Worm (Caenorhabditis elegans) whole organism, young adult: ENCODE results near the gene T24A6.1.

Source experiments
- B0261.1 ChIP-seq: sonication (generic microtip); optimal IDR thresholded peaks from 2 replicates; lab custom pipeline; 2016; ENCODE audit warnings: mild to moderate bottlenecking, missing genetic modification characterization, moderate library complexity, missing compliant biosample characterization
- B0336.3 ChIP-seq: fragments of 200-800 bp; sonication (Bioruptor generic); IDR thresholded peaks from 2 replicates; pipeline ENCODE4 v1.3.6; 2022; ENCODE audit warnings: missing genetic modification characterization, missing compliant biosample characterization
- F10E7.11 ChIP-seq: sonication (generic microtip); optimal IDR thresholded peaks from 2 replicates; lab custom pipeline; 2017; ENCODE audit warnings: mild to moderate bottlenecking, missing genetic modification characterization, moderate library complexity, missing compliant biosample characterization
- F39B2.1 ChIP-seq: fragments of 200-800 bp; sonication (Bioruptor generic); IDR thresholded peaks from 2 replicates; pipeline ENCODE4 v1.3.6; 2022; ENCODE audit warnings: missing genetic modification reagents, missing genetic modification characterization, missing compliant biosample characterization
- F55B11.4 ChIP-seq: sonication (generic microtip); optimal IDR thresholded peaks from 2 replicates; lab custom pipeline; 2016; ENCODE audit warnings: missing compliant biosample characterization, missing genetic modification characterization, borderline replicate concordance; ENCODE audit not compliant: insufficient read depth
- F57A8.1 ChIP-seq: fragments of 200-800 bp; sonication (Bioruptor generic); optimal IDR thresholded peaks from 2 replicates; lab custom pipeline; 2018; ENCODE audit warnings: mild to moderate bottlenecking, missing genetic modification characterization, moderate library complexity, missing compliant biosample characterization
- F57C9.4 ChIP-seq: sonication (generic microtip); optimal IDR thresholded peaks from 2 replicates; lab custom pipeline; 2017; ENCODE audit warnings: mild to moderate bottlenecking, missing genetic modification characterization, missing compliant biosample characterization
- K11D2.4 ChIP-seq: fragments of 200-800 bp; sonication (Bioruptor generic); IDR thresholded peaks from 2 replicates; pipeline ENCODE4 v1.3.6; 2022; ENCODE audit warnings: missing genetic modification reagents, missing genetic modification characterization, missing compliant biosample characterization
- K12H6.12 ChIP-seq: fragments of 200-800 bp; sonication (Bioruptor generic); optimal IDR thresholded peaks from 2 replicates; lab custom pipeline; 2018; ENCODE audit warnings: mild to moderate bottlenecking, missing genetic modification characterization, missing compliant biosample characterization
- T07F8.4 ChIP-seq: sonication (generic microtip); optimal IDR thresholded peaks from 2 replicates; lab custom pipeline; 2016; ENCODE audit warnings: mild to moderate bottlenecking, missing genetic modification characterization, moderate library complexity, missing compliant biosample characterization
- Y53F4B.3 ChIP-seq: fragments of 200-800 bp; sonication (Bioruptor generic); IDR thresholded peaks from 2 replicates; pipeline ENCODE4 v1.3.6; 2022; ENCODE audit warnings: missing genetic modification reagents, missing genetic modification characterization, missing compliant biosample characterization
- Y53G8AR.9 ChIP-seq: fragments of 200-800 bp; sonication (Bioruptor generic); conservative IDR thresholded peaks from 2 replicates; pipeline ENCODE4 v1.3.6; 2022; ENCODE audit warnings: missing genetic modification reagents, missing genetic modification characterization, missing compliant biosample characterization
- Y56A3A.18 ChIP-seq: fragments of 200-800 bp; sonication (Bioruptor generic); IDR thresholded peaks from 2 replicates; pipeline ENCODE4 v1.3.6; 2022; ENCODE audit warnings: missing genetic modification reagents, missing genetic modification characterization, missing compliant biosample characterization
- Y67H2A.10 ChIP-seq: fragments of 200-800 bp; sonication (Bioruptor generic); conservative IDR thresholded peaks from 2 replicates; pipeline ENCODE4 v1.3.6; 2022; ENCODE audit warnings: missing genetic modification reagents, missing genetic modification characterization, missing compliant biosample characterization
- Y79H2A.3 ChIP-seq: fragments of 200-800 bp; sonication (Bioruptor generic); conservative IDR thresholded peaks from 2 replicates; pipeline ENCODE4 v1.3.6; 2022; ENCODE audit warnings: missing genetic modification reagents, missing genetic modification characterization, missing compliant biosample characterization
- aptf-2 ChIP-seq: fragments of 200-800 bp; sonication (Bioruptor generic); conservative IDR thresholded peaks from 2 replicates; pipeline ENCODE4 v1.3.6; 2022; ENCODE audit warnings: missing genetic modification reagents, missing genetic modification characterization, missing compliant biosample characterization
- aptf-3 ChIP-seq: fragments of 200-800 bp; sonication (Bioruptor generic); IDR thresholded peaks from 2 replicates; pipeline ENCODE4 v1.3.6; 2022; ENCODE audit warnings: missing genetic modification characterization, missing compliant biosample characterization
- athp-1 ChIP-seq: sonication (generic microtip); optimal IDR thresholded peaks from 2 replicates; lab custom pipeline; 2017; ENCODE audit warnings: mild to moderate bottlenecking, missing genetic modification characterization, missing compliant biosample characterization
- attf-5 ChIP-seq: fragments of 200-800 bp; sonication (Bioruptor generic); optimal IDR thresholded peaks from 2 replicates; lab custom pipeline; 2018; ENCODE audit warnings: mild to moderate bottlenecking, missing genetic modification characterization, missing compliant biosample characterization
- bed-1 ChIP-seq: fragments of 200-800 bp; sonication (Bioruptor generic); IDR thresholded peaks from 2 replicates; pipeline ENCODE4 v1.3.6; 2022; ENCODE audit warnings: missing genetic modification reagents, missing genetic modification characterization, missing compliant biosample characterization
- bed-2 ChIP-seq: fragments of 200-800 bp; sonication (Bioruptor generic); IDR thresholded peaks from 2 replicates; pipeline ENCODE4 v1.3.6; 2022; ENCODE audit warnings: missing genetic modification reagents, missing genetic modification characterization, missing compliant biosample characterization
- ccch-3 ChIP-seq: fragments of 200-800 bp; sonication (Bioruptor generic); optimal IDR thresholded peaks from 2 replicates; lab custom pipeline; 2018; ENCODE audit warnings: mild to moderate bottlenecking, missing genetic modification characterization, missing compliant biosample characterization
- cebp-1 ChIP-seq, 2 experiments: fragments of 200-800 bp in 1 of 2; sonication (Bioruptor generic) in 1 of 2; sonication (generic microtip) in 1 of 2; IDR thresholded peaks in 1 of 2; optimal IDR thresholded peaks in 1 of 2; 2 replicates each; pipeline versions ENCODE4 v1.3.6 to Lab custom; 2017 to 2022; ENCODE audit warnings: missing compliant biosample characterization in 2 of 2, missing genetic modification characterization in 2 of 2, mild to moderate bottlenecking in 1 of 2, missing genetic modification reagents in 1 of 2, moderate library complexity in 1 of 2
- cebp-2 ChIP-seq: fragments of 200-800 bp; sonication (Bioruptor generic); IDR thresholded peaks from 2 replicates; pipeline ENCODE4 v1.3.6; 2022; ENCODE audit warnings: missing genetic modification characterization, missing compliant biosample characterization
- ceh-58 ChIP-seq: fragments of 200-800 bp; sonication (Bioruptor generic); IDR thresholded peaks from 2 replicates; pipeline ENCODE4 v1.3.6; 2022; ENCODE audit warnings: missing genetic modification characterization, missing compliant biosample characterization
- chd-7 ChIP-seq: sonication (generic microtip); optimal IDR thresholded peaks from 2 replicates; lab custom pipeline; 2016; ENCODE audit warnings: mild to moderate bottlenecking, missing genetic modification characterization, moderate library complexity, missing compliant biosample characterization
- efl-1 ChIP-seq: fragments of 150-350 bp; optimal IDR thresholded peaks from 2 replicates; lab custom pipeline; 2014; ENCODE audit warnings: missing biosample characterization, missing genetic modification reagents, missing genetic modification characterization
- egl-44 ChIP-seq: fragments of 200-800 bp; sonication (Bioruptor generic); IDR thresholded peaks from 2 replicates; pipeline ENCODE4 v1.3.6; 2022; ENCODE audit warnings: missing genetic modification reagents, missing genetic modification characterization, missing compliant biosample characterization
- ekl-4 ChIP-seq: fragments of 200-800 bp; sonication (Bioruptor generic); IDR thresholded peaks from 2 replicates; pipeline ENCODE4 v1.3.6; 2022; ENCODE audit warnings: missing genetic modification reagents, missing genetic modification characterization, missing compliant biosample characterization
- fkh-3 ChIP-seq: sonication (generic microtip); optimal IDR thresholded peaks from 2 replicates; lab custom pipeline; 2016; ENCODE audit warnings: mild to moderate bottlenecking, missing genetic modification characterization, missing compliant biosample characterization
- hsf-1 ChIP-seq: fragments of 200-800 bp; sonication (Bioruptor generic); IDR thresholded peaks from 2 replicates; pipeline ENCODE4 v1.3.6; 2022; ENCODE audit warnings: missing genetic modification reagents, missing genetic modification characterization, missing compliant biosample characterization
- let-526 ChIP-seq: fragments of 200-800 bp; sonication (Bioruptor generic); IDR thresholded peaks from 2 replicates; pipeline ENCODE4 v1.3.6; 2022; ENCODE audit warnings: missing genetic modification reagents, missing genetic modification characterization, missing compliant biosample characterization
- let-607 ChIP-seq, 2 experiments: fragments of 200-800 bp in 1 of 2; sonication (Bioruptor generic) in 1 of 2; sonication (generic microtip) in 1 of 2; optimal IDR thresholded peaks; 2 replicates each; lab custom pipeline; 2016 to 2018; ENCODE audit warnings: mild to moderate bottlenecking in 2 of 2, missing compliant biosample characterization in 2 of 2, missing genetic modification characterization in 2 of 2, moderate library complexity in 2 of 2, missing genotype in 1 of 2
- lin-40 ChIP-seq: sonication (generic microtip); optimal IDR thresholded peaks from 2 replicates; lab custom pipeline; 2016; ENCODE audit warnings: missing genetic modification characterization, mild to moderate bottlenecking, missing compliant biosample characterization, missing genotype, missing genetic modification reagents
- mcd-1 ChIP-seq: fragments of 200-800 bp; sonication (Bioruptor generic); IDR thresholded peaks from 2 replicates; pipeline ENCODE4 v1.3.6; 2022; ENCODE audit warnings: missing genetic modification reagents, missing genetic modification characterization, missing compliant biosample characterization
- mel-28 ChIP-seq: sonication (generic microtip); optimal IDR thresholded peaks from 2 replicates; lab custom pipeline; 2016; ENCODE audit warnings: borderline replicate concordance, mild to moderate bottlenecking, missing genetic modification characterization, missing compliant biosample characterization
- mes-4 ChIP-seq: sonication (generic microtip); optimal IDR thresholded peaks from 2 replicates; lab custom pipeline; 2016; ENCODE audit warnings: missing genotype, missing genetic modification characterization, missing compliant biosample characterization
- nfyb-1 ChIP-seq: fragments of 200-800 bp; sonication (Bioruptor generic); IDR thresholded peaks from 2 replicates; pipeline ENCODE4 v1.3.6; 2022; ENCODE audit warnings: missing genetic modification reagents, missing genetic modification characterization, missing compliant biosample characterization
- nhr-120 ChIP-seq: fragments of 200-800 bp; sonication (Bioruptor generic); IDR thresholded peaks from 2 replicates; pipeline ENCODE4 v1.3.6; 2022; ENCODE audit warnings: missing genetic modification characterization, missing compliant biosample characterization
- pha-4 ChIP-seq: fragments of 150-350 bp; sonication (generic microtip); optimal IDR thresholded peaks from 2 replicates; lab custom pipeline; 2014; ENCODE audit warnings: missing biosample characterization, missing genetic modification reagents, missing genetic modification characterization
- rcor-1 ChIP-seq: fragments of 200-800 bp; sonication (Bioruptor generic); IDR thresholded peaks from 2 replicates; pipeline ENCODE4 v1.3.6; 2022; ENCODE audit warnings: missing genetic modification reagents, missing genetic modification characterization, missing compliant biosample characterization
- rpc-1 ChIP-seq, 2 experiments: fragments of 150-350 bp in 1 of 2; sonication (generic microtip) in 1 of 2; optimal IDR thresholded peaks; 2 replicates each; lab custom pipeline; 2014 to 2018; ENCODE audit warnings: missing biosample characterization in 1 of 2, missing genetic modification characterization in 1 of 2, missing genetic modification reagents in 1 of 2, missing genotype in 1 of 2
- snpc-1.1 ChIP-seq: sonication (generic microtip); optimal IDR thresholded peaks from 2 replicates; lab custom pipeline; 2017; ENCODE audit warnings: missing genetic modification characterization, mild to moderate bottlenecking, missing compliant biosample characterization, antibody characterized with exemption, moderate library complexity, missing genotype, missing genetic modification reagents; ENCODE audit not compliant: insufficient read depth
- unc-62 ChIP-seq: fragments of 150-350 bp; optimal IDR thresholded peaks from 2 replicates; lab custom pipeline; 2014; ENCODE audit warnings: missing biosample characterization, missing genetic modification reagents, missing genetic modification characterization
- zim-3 ChIP-seq: sonication (generic microtip); optimal IDR thresholded peaks from 2 replicates; lab custom pipeline; 2017; ENCODE audit warnings: mild to moderate bottlenecking, missing genetic modification characterization, moderate library complexity, missing compliant biosample characterization
- ztf-22 ChIP-seq: fragments of 200-800 bp; sonication (Bioruptor generic); optimal IDR thresholded peaks from 2 replicates; lab custom pipeline; 2018; ENCODE audit warnings: mild to moderate bottlenecking, missing genetic modification characterization, moderate library complexity, missing compliant biosample characterization
- ztf-25 ChIP-seq: fragments of 200-800 bp; sonication (Bioruptor generic); IDR thresholded peaks from 2 replicates; pipeline ENCODE4 v1.3.6; 2022; ENCODE audit warnings: missing genetic modification reagents, missing genetic modification characterization, missing compliant biosample characterization
- ztf-3 ChIP-seq: fragments of 200-800 bp; sonication (Bioruptor generic); optimal IDR thresholded peaks from 2 replicates; lab custom pipeline; 2018; ENCODE audit warnings: mild to moderate bottlenecking, missing genetic modification characterization, missing compliant biosample characterization

Gene T24A6.1

ce11 chrV:3578813-3579212 lies 20.0 kb downstream of the T24A6.1 start, which contains the start of gene pygl-1 (continued):
- TF ChIP-seq cebp-2 (GFP tag; lab: Robert Waterston, UW) = no peak
- peak; percentile 73 for TF ChIP-seq mcd-1 (GFP tag; lab: Robert Waterston, UW)
- no peak for TF ChIP-seq Y56A3A.18 (GFP tag; lab: Robert Waterston, UW)
- TF ChIP-seq ccch-3 (GFP tag; lab: Kevin White, UChicago) = no peak
- no peak for TF ChIP-seq F57A8.1
- no peak for TF ChIP-seq B0261.1 (tag; lab: Kevin White, UChicago)
- TF ChIP-seq ztf-25 (GFP tag; lab: Robert Waterston, UW) = no peak
- TF ChIP-seq bed-1 (GFP tag; lab: Robert Waterston, UW) = no peak
- TF ChIP-seq Y67H2A.10 = 0 out of 2 replicates have a peak, but pooled peaks have one; percentile 40
- TF ChIP-seq athp-1 (tag; lab: Kevin White, UChicago) = peak; percentile 48
- TF ChIP-seq B0336.3 = peak; percentile 84
- no peak for TF ChIP-seq chd-7 (tag; lab: Kevin White, UChicago)
- TF ChIP-seq nhr-120 (GFP tag; lab: Robert Waterston, UW) = no peak
- no peak for TF ChIP-seq zim-3 (tag; lab: Kevin White, UChicago)
- no peak for TF ChIP-seq aptf-3 (GFP tag; lab: Robert Waterston, UW)
- TF ChIP-seq aptf-2 = peak; percentile 36; the same call in 1 of the 2 replicates
- no peak for TF ChIP-seq pha-4
- TF ChIP-seq ekl-4 = peak; percentile 62; the same call in 1 of the 2 replicates
- peak; percentile 64 for TF ChIP-seq Y53G8AR.9
- TF ChIP-seq ztf-22 (GFP tag; lab: Kevin White, UChicago) = no peak
- TF ChIP-seq F39B2.1 (GFP tag; lab: Robert Waterston, UW) = no peak
- no peak for TF ChIP-seq let-526 (GFP tag; lab: Robert Waterston, UW)
- TF ChIP-seq egl-44 (GFP tag; lab: Robert Waterston, UW) = no peak
- TF ChIP-seq ceh-58 (GFP tag; lab: Robert Waterston, UW) = no peak
- TF ChIP-seq T07F8.4 (tag; lab: Kevin White, UChicago) = no peak
- no peak for TF ChIP-seq F10E7.11
- no peak for TF ChIP-seq lin-40 (tag; lab: Kevin White, UChicago)
- TF ChIP-seq attf-5 = no peak
- no peak for TF ChIP-seq ztf-3
- no peak for TF ChIP-seq mel-28
- TF ChIP-seq let-607 (tag; optimal IDR thresholded peaks at IDR 0.05; lab: Kevin White, UChicago) = no peak
- TF ChIP-seq Y53F4B.3 (GFP tag; lab: Robert Waterston, UW) = no peak
- TF ChIP-seq bed-2 (GFP tag; lab: Robert Waterston, UW) = 0 out of 2 replicates have a peak, but pooled peaks have one; percentile 33
- TF ChIP-seq K11D2.4 (GFP tag; lab: Robert Waterston, UW) = no peak
- TF ChIP-seq nfyb-1 (GFP tag; lab: Robert Waterston, UW) = no peak
- TF ChIP-seq snpc-1.1 = peak; percentile 63
- TF ChIP-seq hsf-1 (GFP tag; lab: Robert Waterston, UW) = peak; percentile 83
- peak; percentile 99 for TF ChIP-seq efl-1
- no peak for TF ChIP-seq K12H6.12 (tag; lab: Kevin White, UChicago)
- TF ChIP-seq unc-62 (GFP tag; lab: Kevin White, UChicago) = no peak
- TF ChIP-seq fkh-3 (tag; lab: Kevin White, UChicago) = no peak
- TF ChIP-seq cebp-1 (GFP tag; IDR thresholded peaks at IDR 0.05; lab: Robert Waterston, UW) = no peak
- no peak for TF ChIP-seq cebp-1 (tag; optimal IDR thresholded peaks at IDR 0.05; lab: Kevin White, UChicago)
- TF ChIP-seq rpc-1 (optimal IDR thresholded peaks at IDR 0.05; lab: Kevin White, UChicago) = no peak
- no peak for TF ChIP-seq rpc-1 (tag; optimal IDR thresholded peaks at IDR 0.05; lab: Kevin White, UChicago)
- peak; percentile 90 for TF ChIP-seq rcor-1
- TF ChIP-seq Y79H2A.3 (GFP tag; lab: Robert Waterston, UW) = peak; percentile 84
- no peak for TF ChIP-seq mes-4 (tag; lab: Kevin White, UChicago)
- no peak for TF ChIP-seq F55B11.4
- no peak for TF ChIP-seq F57C9.4
